Fruit fly (Drosophila melanogaster) S2 (cell line): ENCODE results near the gene CG13373.

Experiments
- CG8478 ChIP-seq: fragments of >200 bp; optimal IDR thresholded peaks from 2 replicates; lab custom pipeline; 2018
- CTCF ChIP-seq, 2 experiments: fragments of >200 bp; optimal IDR thresholded peaks; 2 replicates each; lab custom pipeline; 2018

DNA sequence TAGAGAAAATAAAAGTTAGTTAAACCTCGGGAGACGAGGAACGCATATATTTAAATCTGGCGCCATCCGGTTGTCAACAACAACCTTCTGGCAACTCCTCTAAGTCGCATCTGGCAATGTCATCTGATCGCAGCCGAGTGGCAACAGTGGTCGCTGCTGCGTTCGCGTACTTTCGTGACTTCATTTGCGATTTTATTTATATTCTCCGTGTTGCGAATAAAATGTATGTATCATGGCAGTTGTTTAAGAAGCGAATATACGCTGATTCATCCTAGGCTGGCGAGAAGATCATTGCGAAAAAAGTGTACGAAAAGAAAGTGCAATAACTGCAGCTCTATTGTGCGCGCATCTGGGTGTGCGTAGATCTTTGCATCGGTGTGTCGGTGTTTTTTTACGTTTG is 19.5 kb downstream of the CG13373 start, which contains the start of gene svr:
- TF ChIP-seq CTCF (optimal IDR thresholded peaks at IDR 0.05; lab: Kevin White, UChicago): peak; percentile 29 to 51
- no peak for TF ChIP-seq CG8478 (lab: Kevin White, UChicago)
